Comparison of ENCODE assay signal across 1 fruit fly cellular context in genomic region chr3R:21822562-21822933, dm6.
TF ChIP-seq lines count a peak whose summit lies in the region.

Gene CASK (minus strand): TSS chr3R:21822674.

TF ChIP-seq in whole organism, embryonic, 481 proteins besides CTCF, POLR2A, EP300 and RAD21 (continued from another document and continues in another):
- no peak for TF ChIP-seq CG8478 (optimal IDR thresholded peaks at IDR 0.05; lab: Kevin White, UChicago)
- peak; percentile 71 for TF ChIP-seq Lhr (GFP tag; optimal IDR thresholded peaks at IDR 0.05; lab: Kevin White, UChicago)
- peak; percentile 100 for TF ChIP-seq CG15514 (GFP tag; optimal IDR thresholded peaks at IDR 0.05; lab: Kevin White, UChicago)
- no peak for TF ChIP-seq kay (GFP tag; optimal IDR thresholded peaks at IDR 0.05; lab: Kevin White, UChicago)
- no peak for TF ChIP-seq CG14965 (GFP tag; optimal IDR thresholded peaks at IDR 0.05; lab: Kevin White, UChicago; ENCODE audit: borderline replicate concordance)
- no peak for TF ChIP-seq zen (tag; optimal IDR thresholded peaks at IDR 0.05; lab: Kevin White, UChicago)
- no peak for TF ChIP-seq CG7556 (GFP tag; optimal IDR thresholded peaks at IDR 0.05; lab: Kevin White, UChicago)
- TF ChIP-seq Sin3A (optimal IDR thresholded peaks at IDR 0.05; lab: Kevin White, UChicago), result peak; percentile 48
- TF ChIP-seq CG31441 (GFP tag; IDR thresholded peaks at IDR 0.05; lab: Robert Waterston, UW), result 0 out of 2 replicates have a peak, but pooled peaks have one; percentile 51
- TF ChIP-seq CG14050 (GFP tag; IDR thresholded peaks at IDR 0.05; lab: Robert Waterston, UW), result no peak
- no peak for TF ChIP-seq bcd (GFP tag; optimal IDR thresholded peaks at IDR 0.05; lab: Kevin White, UChicago)
- TF ChIP-seq CG4854 (GFP tag; optimal IDR thresholded peaks at IDR 0.05; lab: Kevin White, UChicago), result no peak
- TF ChIP-seq CG4617 (GFP tag; optimal IDR thresholded peaks at IDR 0.05; lab: Kevin White, UChicago; ENCODE audit: borderline replicate concordance), result peak; percentile 39
- TF ChIP-seq lilli (GFP tag; optimal IDR thresholded peaks at IDR 0.05; lab: Kevin White, UChicago), result peak; percentile 2
- TF ChIP-seq rib (GFP tag; IDR thresholded peaks at IDR 0.05; lab: Robert Waterston, UW), result no peak
- no peak for TF ChIP-seq abd-A (tag; optimal IDR thresholded peaks at IDR 0.05; lab: Kevin White, UChicago)
- TF ChIP-seq CG3847 (GFP tag; IDR thresholded peaks at IDR 0.05; lab: Robert Waterston, UW), result 0 out of 2 replicates have a peak, but pooled peaks have one; percentile 11
- no peak for TF ChIP-seq Optix (GFP tag; IDR thresholded peaks at IDR 0.05; lab: Robert Waterston, UW)
- peak; percentile 67 for TF ChIP-seq cg (GFP tag; optimal IDR thresholded peaks at IDR 0.05; lab: Kevin White, UChicago)
- no peak for TF ChIP-seq Hsf (GFP tag; optimal IDR thresholded peaks at IDR 0.05; lab: Kevin White, UChicago)
- no peak for TF ChIP-seq YL-1 (GFP tag; optimal IDR thresholded peaks at IDR 0.05; lab: Kevin White, UChicago)
- TF ChIP-seq CG3726 (GFP tag; IDR thresholded peaks at IDR 0.05; lab: Robert Waterston, UW), result no peak
- no peak for TF ChIP-seq esg (GFP tag; conservative IDR thresholded peaks at IDR 0.05; lab: Robert Waterston, UW)
- no peak for TF ChIP-seq emc (GFP tag; optimal IDR thresholded peaks at IDR 0.05; lab: Kevin White, UChicago)
- TF ChIP-seq CG12236 (GFP tag; optimal IDR thresholded peaks at IDR 0.05; lab: Kevin White, UChicago), result no peak
- no peak for TF ChIP-seq crol (GFP tag; IDR thresholded peaks at IDR 0.05; lab: Robert Waterston, UW)
- TF ChIP-seq Hr39 (optimal IDR thresholded peaks at IDR 0.05; lab: Kevin White, UChicago), result no peak
- no peak for TF ChIP-seq CG33557 (GFP tag; optimal IDR thresholded peaks at IDR 0.05; lab: Kevin White, UChicago)
- peak; percentile 26; the same call in 1 of the 3 replicates for TF ChIP-seq CG16813 (GFP tag; IDR thresholded peaks at IDR 0.05; lab: Robert Waterston, UW; ENCODE audit: partially characterized antibody)
- no peak for TF ChIP-seq CG34224 (GFP tag; IDR thresholded peaks at IDR 0.05; lab: Robert Waterston, UW; ENCODE audit: partially characterized antibody)
- TF ChIP-seq ind (GFP tag; optimal IDR thresholded peaks at IDR 0.05; lab: Kevin White, UChicago), result no peak
- TF ChIP-seq CG1832 (GFP tag; optimal IDR thresholded peaks at IDR 0.05; lab: Kevin White, UChicago), result no peak
- TF ChIP-seq cas (GFP tag; IDR thresholded peaks at IDR 0.05; lab: Robert Waterston, UW), result no peak
- TF ChIP-seq CG18262 (tag; optimal IDR thresholded peaks at IDR 0.05; lab: Kevin White, UChicago), result no peak
- TF ChIP-seq Adf1 (GFP tag; IDR thresholded peaks at IDR 0.05; lab: Robert Waterston, UW), result no peak
- no peak for TF ChIP-seq Rx (GFP tag; IDR thresholded peaks at IDR 0.05; lab: Robert Waterston, UW)
- TF ChIP-seq lov (optimal IDR thresholded peaks at IDR 0.05; lab: Kevin White, UChicago), result no peak
- no peak for TF ChIP-seq lov (GFP tag; IDR thresholded peaks at IDR 0.05; lab: Robert Waterston, UW)
- no peak for TF ChIP-seq Usf (GFP tag; optimal IDR thresholded peaks at IDR 0.05; lab: Kevin White, UChicago)
- TF ChIP-seq kah (GFP tag; optimal IDR thresholded peaks at IDR 0.05; lab: Kevin White, UChicago), result no peak
- no peak for TF ChIP-seq CG15073 (GFP tag; optimal IDR thresholded peaks at IDR 0.05; lab: Kevin White, UChicago)
- TF ChIP-seq CG11456 (GFP tag; IDR thresholded peaks at IDR 0.05; lab: Robert Waterston, UW), result no peak
- no peak for TF ChIP-seq B-H1 (GFP tag; IDR thresholded peaks at IDR 0.05; lab: Robert Waterston, UW)
- TF ChIP-seq CG1603 (tag; optimal IDR thresholded peaks at IDR 0.05; lab: Kevin White, UChicago), result peak; percentile 38
- peak; percentile 63 for TF ChIP-seq nmo (GFP tag; optimal IDR thresholded peaks at IDR 0.05; lab: Kevin White, UChicago)
- TF ChIP-seq pum (GFP tag; optimal IDR thresholded peaks at IDR 0.05; lab: Kevin White, UChicago), result no peak
- no peak for TF ChIP-seq ewg (GFP tag; optimal IDR thresholded peaks at IDR 0.05; lab: Kevin White, UChicago)
- no peak for TF ChIP-seq CG9727 (GFP tag; optimal IDR thresholded peaks at IDR 0.05; lab: Kevin White, UChicago)
- TF ChIP-seq CG42726 (GFP tag; IDR thresholded peaks at IDR 0.05; lab: Robert Waterston, UW; ENCODE audit: partially characterized antibody), result no peak
- no peak for TF ChIP-seq CG17912 (GFP tag; optimal IDR thresholded peaks at IDR 0.05; lab: Kevin White, UChicago)
- TF ChIP-seq so (GFP tag; IDR thresholded peaks at IDR 0.05; lab: Robert Waterston, UW), result no peak
- TF ChIP-seq bsh (GFP tag; optimal IDR thresholded peaks at IDR 0.05; lab: Kevin White, UChicago), result no peak
- TF ChIP-seq CG13123 (GFP tag; optimal IDR thresholded peaks at IDR 0.05; lab: Kevin White, UChicago), result no peak
- no peak for TF ChIP-seq jing (GFP tag; optimal IDR thresholded peaks at IDR 0.05; lab: Kevin White, UChicago)
- no peak for TF ChIP-seq CG10321 (GFP tag; IDR thresholded peaks at IDR 0.05; lab: Robert Waterston, UW)
- no peak for TF ChIP-seq dmrt11E (tag; optimal IDR thresholded peaks at IDR 0.05; lab: Kevin White, UChicago)
- TF ChIP-seq Elba2 (GFP tag; optimal IDR thresholded peaks at IDR 0.05; lab: Kevin White, UChicago), result no peak
- TF ChIP-seq en (GFP tag; optimal IDR thresholded peaks at IDR 0.05; lab: Kevin White, UChicago), result no peak
- TF ChIP-seq salm (tag; optimal IDR thresholded peaks at IDR 0.05; lab: Kevin White, UChicago), result no peak
- no peak for TF ChIP-seq Antp (GFP tag; optimal IDR thresholded peaks at IDR 0.05; lab: Kevin White, UChicago)
- no peak for TF ChIP-seq Xrp1 (GFP tag; IDR thresholded peaks at IDR 0.05; lab: Robert Waterston, UW)
- peak; percentile 43 for TF ChIP-seq CG12659 (GFP tag; optimal IDR thresholded peaks at IDR 0.05; lab: Kevin White, UChicago)
- peak; percentile 29 for TF ChIP-seq CG13287 (GFP tag; IDR thresholded peaks at IDR 0.05; lab: Robert Waterston, UW; ENCODE audit: partially characterized antibody)
- no peak for TF ChIP-seq dimm (GFP tag; IDR thresholded peaks at IDR 0.05; lab: Robert Waterston, UW)
- TF ChIP-seq fd64A (GFP tag; optimal IDR thresholded peaks at IDR 0.05; lab: Kevin White, UChicago), result no peak
- peak; percentile 30 for TF ChIP-seq Xbp1 (GFP tag; optimal IDR thresholded peaks at IDR 0.05; lab: Kevin White, UChicago)
- TF ChIP-seq luna (GFP tag; optimal IDR thresholded peaks at IDR 0.05; lab: Kevin White, UChicago), result no peak
- no peak for TF ChIP-seq CG12744 (GFP tag; optimal IDR thresholded peaks at IDR 0.05; lab: Kevin White, UChicago)
- no peak for TF ChIP-seq CG5245 (GFP tag; optimal IDR thresholded peaks at IDR 0.05; lab: Kevin White, UChicago)
- no peak for TF ChIP-seq CG18619 (GFP tag; optimal IDR thresholded peaks at IDR 0.05; lab: Kevin White, UChicago)
- no peak for TF ChIP-seq CG10366 (GFP tag; IDR thresholded peaks at IDR 0.05; lab: Robert Waterston, UW)
- TF ChIP-seq HLHmδ (GFP tag; optimal IDR thresholded peaks at IDR 0.05; lab: Kevin White, UChicago), result no peak
- TF ChIP-seq CG7372 (GFP tag; IDR thresholded peaks at IDR 0.05; lab: Robert Waterston, UW), result no peak
- 0 out of 2 replicates have a peak, but pooled peaks have one; percentile 9 for TF ChIP-seq slbo (GFP tag; IDR thresholded peaks at IDR 0.05; lab: Robert Waterston, UW)
- TF ChIP-seq CG10565 (GFP tag; optimal IDR thresholded peaks at IDR 0.05; lab: Kevin White, UChicago), result no peak
- no peak for TF ChIP-seq Dad (GFP tag; optimal IDR thresholded peaks at IDR 0.05; lab: Kevin White, UChicago)
- TF ChIP-seq CG15011 (GFP tag; optimal IDR thresholded peaks at IDR 0.05; lab: Kevin White, UChicago), result no peak
- TF ChIP-seq da (GFP tag; optimal IDR thresholded peaks at IDR 0.05; lab: Kevin White, UChicago), result no peak
- TF ChIP-seq CG3065 (GFP tag; optimal IDR thresholded peaks at IDR 0.05; lab: Kevin White, UChicago), result no peak
- no peak for TF ChIP-seq vfl (GFP tag; optimal IDR thresholded peaks at IDR 0.05; lab: Kevin White, UChicago)
- peak in 1 of 2 experiments; percentile 12 for TF ChIP-seq insv (GFP tag; optimal IDR thresholded peaks at IDR 0.05; lab: Kevin White, UChicago)
- TF ChIP-seq Mrtf (GFP tag; IDR thresholded peaks at IDR 0.05; lab: Robert Waterston, UW), result no peak
- peak; percentile 60 for TF ChIP-seq knrl (GFP tag; IDR thresholded peaks at IDR 0.05; lab: Robert Waterston, UW; ENCODE audit: partially characterized antibody)
- no peak for TF ChIP-seq CG13894 (tag; optimal IDR thresholded peaks at IDR 0.05; lab: Kevin White, UChicago)
- TF ChIP-seq CG8359 (GFP tag; optimal IDR thresholded peaks at IDR 0.05; lab: Kevin White, UChicago; ENCODE audit: borderline replicate concordance), result no peak
- no peak for TF ChIP-seq gce (GFP tag; IDR thresholded peaks at IDR 0.05; lab: Robert Waterston, UW)
- no peak for TF ChIP-seq eve (GFP tag; optimal IDR thresholded peaks at IDR 0.05; lab: Kevin White, UChicago)
- no peak for TF ChIP-seq Meics (GFP tag; optimal IDR thresholded peaks at IDR 0.05; lab: Kevin White, UChicago)
- TF ChIP-seq Stat92E (GFP tag; optimal IDR thresholded peaks at IDR 0.05; lab: Kevin White, UChicago), result peak in 1 of 3 experiments; percentile 57
- no peak for TF ChIP-seq disco-r (GFP tag; optimal IDR thresholded peaks at IDR 0.05; lab: Kevin White, UChicago)
- no peak for TF ChIP-seq CG3281 (GFP tag; optimal IDR thresholded peaks at IDR 0.05; lab: Kevin White, UChicago)
- no peak for TF ChIP-seq CG11560 (tag; IDR thresholded peaks at IDR 0.05; lab: Robert Waterston, UW)
- TF ChIP-seq CG3838 (GFP tag; optimal IDR thresholded peaks at IDR 0.05; lab: Kevin White, UChicago), result no peak
- TF ChIP-seq Lpt (GFP tag; optimal IDR thresholded peaks at IDR 0.05; lab: Kevin White, UChicago), result no peak
- no peak for TF ChIP-seq CG15479 (GFP tag; optimal IDR thresholded peaks at IDR 0.05; lab: Kevin White, UChicago)
- TF ChIP-seq jumu (GFP tag; optimal IDR thresholded peaks at IDR 0.05; lab: Kevin White, UChicago), result no peak
- TF ChIP-seq CG16863 (GFP tag; optimal IDR thresholded peaks at IDR 0.05; lab: Kevin White, UChicago), result no peak
- TF ChIP-seq CG18599 (GFP tag; optimal IDR thresholded peaks at IDR 0.05; lab: Kevin White, UChicago), result no peak
- TF ChIP-seq CG9437 (GFP tag; optimal IDR thresholded peaks at IDR 0.05; lab: Kevin White, UChicago), result no peak
- no peak for TF ChIP-seq CG11695 (GFP tag; IDR thresholded peaks at IDR 0.05; lab: Robert Waterston, UW)
- no peak for TF ChIP-seq Oli (tag; optimal IDR thresholded peaks at IDR 0.05; lab: Kevin White, UChicago)
- no peak for TF ChIP-seq CG7963 (GFP tag; IDR thresholded peaks at IDR 0.05; lab: Robert Waterston, UW; ENCODE audit: partially characterized antibody)
- TF ChIP-seq CG1233 (GFP tag; optimal IDR thresholded peaks at IDR 0.05; lab: Kevin White, UChicago), result no peak
- TF ChIP-seq dpn (GFP tag; optimal IDR thresholded peaks at IDR 0.05; lab: Kevin White, UChicago), result no peak
- no peak for TF ChIP-seq Myb (GFP tag; optimal IDR thresholded peaks at IDR 0.05; lab: Kevin White, UChicago)
- TF ChIP-seq CG17359 (tag; optimal IDR thresholded peaks at IDR 0.05; lab: Kevin White, UChicago), result no peak
- peak; percentile 43 for TF ChIP-seq Jarid2 (GFP tag; optimal IDR thresholded peaks at IDR 0.05; lab: Kevin White, UChicago)
- TF ChIP-seq CG8290 (GFP tag; optimal IDR thresholded peaks at IDR 0.05; lab: Kevin White, UChicago), result no peak
- no peak for TF ChIP-seq CG8290 (tag; optimal IDR thresholded peaks at IDR 0.05; lab: Kevin White, UChicago)
- no peak for TF ChIP-seq Gsc (GFP tag; IDR thresholded peaks at IDR 0.05; lab: Robert Waterston, UW)
- TF ChIP-seq ac (GFP tag; optimal IDR thresholded peaks at IDR 0.05; lab: Kevin White, UChicago), result no peak
- TF ChIP-seq ranshi (GFP tag; IDR thresholded peaks at IDR 0.05; lab: Robert Waterston, UW), result no peak
- TF ChIP-seq Atf3 (GFP tag; optimal IDR thresholded peaks at IDR 0.05; lab: Kevin White, UChicago), result no peak
- no peak for TF ChIP-seq sima (GFP tag; optimal IDR thresholded peaks at IDR 0.05; lab: Kevin White, UChicago)
- TF ChIP-seq gfzf (GFP tag; optimal IDR thresholded peaks at IDR 0.05; lab: Kevin White, UChicago), result peak; percentile 86
- TF ChIP-seq CG11085 (GFP tag; IDR thresholded peaks at IDR 0.05; lab: Robert Waterston, UW), result no peak
- no peak for TF ChIP-seq CrebB (tag; optimal IDR thresholded peaks at IDR 0.05; lab: Kevin White, UChicago)
- no peak for TF ChIP-seq HLH3B (GFP tag; IDR thresholded peaks at IDR 0.05; lab: Robert Waterston, UW)
- no peak for TF ChIP-seq CG11093 (GFP tag; IDR thresholded peaks at IDR 0.05; lab: Robert Waterston, UW)
- TF ChIP-seq CG32772 (GFP tag; IDR thresholded peaks at IDR 0.05; lab: Robert Waterston, UW), result no peak
- no peak for TF ChIP-seq ERR (GFP tag; optimal IDR thresholded peaks at IDR 0.05; lab: Kevin White, UChicago)
- TF ChIP-seq ftz-f1 (GFP tag; optimal IDR thresholded peaks at IDR 0.05; lab: Kevin White, UChicago), result no peak
- TF ChIP-seq slou (GFP tag; optimal IDR thresholded peaks at IDR 0.05; lab: Kevin White, UChicago), result no peak
- TF ChIP-seq CG12391 (tag; optimal IDR thresholded peaks at IDR 0.05; lab: Kevin White, UChicago), result peak; percentile 30
- no peak for TF ChIP-seq schlank (tag; optimal IDR thresholded peaks at IDR 0.05; lab: Kevin White, UChicago)
- TF ChIP-seq gt (GFP tag; IDR thresholded peaks at IDR 0.05; lab: Robert Waterston, UW), result no peak
- no peak for TF ChIP-seq CG10543 (GFP tag; optimal IDR thresholded peaks at IDR 0.05; lab: Kevin White, UChicago)
- TF ChIP-seq nerfin-1 (tag; optimal IDR thresholded peaks at IDR 0.05; lab: Kevin White, UChicago), result no peak
- TF ChIP-seq CG18764 (GFP tag; optimal IDR thresholded peaks at IDR 0.05; lab: Kevin White, UChicago), result no peak
- no peak for TF ChIP-seq CG34376 (GFP tag; optimal IDR thresholded peaks at IDR 0.05; lab: Kevin White, UChicago)
- TF ChIP-seq CG1647 (GFP tag; optimal IDR thresholded peaks at IDR 0.05; lab: Kevin White, UChicago), result no peak
- TF ChIP-seq croc (GFP tag; conservative IDR thresholded peaks at IDR 0.05; lab: Robert Waterston, UW), result no peak
- no peak for TF ChIP-seq Ets65A (GFP tag; lab: Kevin White, UChicago)
- no peak for TF ChIP-seq Ada2b (GFP tag; IDR thresholded peaks at IDR 0.05; lab: Robert Waterston, UW)
- no peak for TF ChIP-seq Doc3 (GFP tag; IDR thresholded peaks at IDR 0.05; lab: Robert Waterston, UW; ENCODE audit: partially characterized antibody)
- no peak for TF ChIP-seq Hand (GFP tag; optimal IDR thresholded peaks at IDR 0.05; lab: Kevin White, UChicago)
- no peak for TF ChIP-seq oc (tag; optimal IDR thresholded peaks at IDR 0.05; lab: Kevin White, UChicago)
- TF ChIP-seq repo (GFP tag; optimal IDR thresholded peaks at IDR 0.05; lab: Kevin White, UChicago), result no peak
- peak; percentile 9 for TF ChIP-seq kni (GFP tag; optimal IDR thresholded peaks at IDR 0.05; lab: Kevin White, UChicago)
